Fruit fly (Drosophila melanogaster) whole organism, adult: Measurements from ENCODE around the gene CheB38a.

Source experiments
- Hr96 ChIP-seq: fragments of 200-800 bp; sonication (Bioruptor generic); optimal IDR thresholded peaks from 2 replicates; lab custom pipeline; 2016; ENCODE audit warnings: missing biosample characterization, missing genetic modification characterization
- Mnt ChIP-seq: fragments of 200-800 bp; sonication (Bioruptor generic); optimal IDR thresholded peaks from 2 replicates; lab custom pipeline; 2016; ENCODE audit warnings: missing biosample characterization, mild to moderate bottlenecking, missing genetic modification characterization
- kay ChIP-seq: fragments of 200-800 bp; sonication (Bioruptor generic); peaks from one replicate; lab custom pipeline; 2016; ENCODE audit warnings: missing biosample characterization, missing genetic modification characterization, borderline replicate concordance

dm6 chr2L:20820767-20821166 lies 2.4 kb upstream of the CheB38a start, which contains the start of gene CheB38c:
- TF ChIP-seq Mnt (GFP tag; lab: Kevin White, UChicago): no peak
- no peak for TF ChIP-seq kay
- TF ChIP-seq Hr96: no peak
